Fruit fly (Drosophila melanogaster) whole organism, embryonic: Measurements from ENCODE around the gene RpL23A.
A peak's percentile ranks its signal among the peaks of the same experiment; 100 is the strongest.

Experiments
- Bteb2 ChIP-seq: fragments of 200-800 bp; sonication (Bioruptor generic); optimal IDR thresholded peaks from 2 replicates; lab custom pipeline; 2016; ENCODE audit warnings: missing biosample characterization, missing genetic modification characterization
- CG10462 ChIP-seq: fragments of 200-800 bp; sonication (Bioruptor generic); optimal IDR thresholded peaks from 2 replicates; lab custom pipeline; 2016; ENCODE audit warnings: missing biosample characterization, missing genetic modification characterization
- CG12942 ChIP-seq: fragments of 200-800 bp; sonication (Bioruptor generic); optimal IDR thresholded peaks from 3 replicates; lab custom pipeline; 2016; ENCODE audit warnings: missing biosample characterization, missing genetic modification characterization
- CG1603 ChIP-seq: fragments of 200-800 bp; sonication (Bioruptor generic); optimal IDR thresholded peaks from 2 replicates; lab custom pipeline; 2019; ENCODE audit warnings: missing biosample characterization, mild to moderate bottlenecking, missing genetic modification characterization, moderate library complexity
- CG1647 ChIP-seq: fragments of 200-800 bp; sonication (Bioruptor generic); optimal IDR thresholded peaks from 3 replicates; lab custom pipeline; 2016; ENCODE audit warnings: missing biosample characterization, missing genetic modification characterization
- CG16815 ChIP-seq: fragments of 200-800 bp; sonication (Bioruptor generic); optimal IDR thresholded peaks from 3 replicates; lab custom pipeline; 2017; ENCODE audit warnings: missing biosample characterization, mild to moderate bottlenecking, missing genetic modification characterization
- CG17186 ChIP-seq: fragments of 200-800 bp; sonication (Bioruptor generic); optimal IDR thresholded peaks from 3 replicates; lab custom pipeline; 2017; ENCODE audit warnings: missing biosample characterization, missing genetic modification reagents, missing genetic modification characterization
- CG1792 ChIP-seq: fragments of 200-800 bp; sonication (Bioruptor generic); optimal IDR thresholded peaks from 2 replicates; lab custom pipeline; 2016; ENCODE audit warnings: missing biosample characterization, missing genetic modification characterization
- CG2120 ChIP-seq: fragments of 200-800 bp; sonication (Bioruptor generic); optimal IDR thresholded peaks from 3 replicates; lab custom pipeline; 2016; ENCODE audit warnings: missing biosample characterization, missing genetic modification characterization
- CG2875 ChIP-seq: fragments of 200-800 bp; sonication (Bioruptor generic); optimal IDR thresholded peaks from 2 replicates; lab custom pipeline; 2017; ENCODE audit warnings: missing biosample characterization, mild to moderate bottlenecking, missing genetic modification characterization, missing genetic modification reagents
- CG32767 ChIP-seq: fragments of 200-800 bp; sonication (Bioruptor generic); IDR thresholded peaks from 2 replicates; pipeline ENCODE4 v1.3.6; 2022; ENCODE audit warnings: missing biosample characterization, missing genetic modification characterization
- CG7372 ChIP-seq: fragments of 200-800 bp; sonication (Bioruptor generic); IDR thresholded peaks from 2 replicates; pipeline ENCODE4 v1.3.6; 2022; ENCODE audit warnings: missing biosample characterization, missing genetic modification characterization
- CG7786 ChIP-seq: fragments of 200-800 bp; sonication (Bioruptor generic); optimal IDR thresholded peaks from 2 replicates; lab custom pipeline; 2016; ENCODE audit warnings: missing biosample characterization, missing genetic modification characterization
- CG8089 ChIP-seq: fragments of 200-800 bp; sonication (Bioruptor generic); optimal IDR thresholded peaks from 3 replicates; lab custom pipeline; 2016; ENCODE audit warnings: missing biosample characterization, missing genetic modification characterization
- CG8290 ChIP-seq, 3 experiments: fragments of 200-800 bp; sonication (Bioruptor generic); optimal IDR thresholded peaks; 2 replicates each; lab custom pipeline; 2016 to 2019; ENCODE audit warnings: missing biosample characterization in 3 of 3, missing genetic modification characterization in 3 of 3, mild to moderate bottlenecking in 2 of 3, moderate library complexity in 1 of 3
- CG8944 ChIP-seq: fragments of 200-800 bp; sonication (Bioruptor generic); optimal IDR thresholded peaks from 3 replicates; lab custom pipeline; 2016; ENCODE audit warnings: missing biosample characterization, missing genetic modification characterization
- CG9609 ChIP-seq: fragments of 200-800 bp; sonication (Bioruptor generic); optimal IDR thresholded peaks from 3 replicates; lab custom pipeline; 2016; ENCODE audit warnings: missing biosample characterization, missing genetic modification characterization
- CG9797 ChIP-seq: fragments of 200-800 bp; sonication (Bioruptor generic); optimal IDR thresholded peaks from 3 replicates; lab custom pipeline; 2018; ENCODE audit warnings: missing biosample characterization, mild to moderate bottlenecking, missing genetic modification characterization
- CG9817 ChIP-seq: fragments of 200-800 bp; sonication (Bioruptor generic); optimal IDR thresholded peaks from 2 replicates; lab custom pipeline; 2018; ENCODE audit warnings: missing biosample characterization, mild to moderate bottlenecking, missing genetic modification characterization, moderate library complexity
- CG9932 ChIP-seq: fragments of 200-800 bp; sonication (Bioruptor generic); IDR thresholded peaks from 2 replicates; pipeline ENCODE4 v1.3.6; 2022; ENCODE audit warnings: missing biosample characterization, missing genetic modification characterization
- CHES-1-like ChIP-seq: fragments of 200-800 bp; sonication (Bioruptor generic); optimal IDR thresholded peaks from 2 replicates; lab custom pipeline; 2016; ENCODE audit warnings: missing biosample characterization, missing genetic modification characterization
- CoRest ChIP-seq: fragments of 200-800 bp; sonication (Bioruptor generic); optimal IDR thresholded peaks from 3 replicates; lab custom pipeline; 2018; ENCODE audit warnings: missing biosample characterization, mild to moderate bottlenecking, missing genetic modification characterization, moderate library complexity
- Dbx ChIP-seq: fragments of 200-800 bp; sonication (Bioruptor generic); IDR thresholded peaks from 3 replicates; pipeline ENCODE4 v1.3.6; 2022; ENCODE audit warnings: missing biosample characterization, missing genetic modification characterization
- Dip3 ChIP-seq: fragments of 200-800 bp; sonication (Bioruptor generic); optimal IDR thresholded peaks from 3 replicates; lab custom pipeline; 2016; ENCODE audit warnings: missing biosample characterization, missing genetic modification characterization
- Doc3 ChIP-seq: fragments of 200-800 bp; sonication (Bioruptor generic); IDR thresholded peaks from 3 replicates; pipeline ENCODE4 v1.3.6; 2022; ENCODE audit warnings: missing biosample characterization, missing genetic modification characterization; ENCODE audit not compliant: partially characterized antibody
- Dp ChIP-seq: fragments of 200-800 bp; sonication (Bioruptor generic); optimal IDR thresholded peaks from 2 replicates; lab custom pipeline; 2018; ENCODE audit warnings: missing biosample characterization, mild to moderate bottlenecking, missing genetic modification characterization, moderate library complexity
- Dref ChIP-seq: fragments of 200-800 bp; sonication (Bioruptor generic); IDR thresholded peaks from 2 replicates; pipeline ENCODE4 v1.3.6; 2022; ENCODE audit warnings: missing biosample characterization, missing genetic modification characterization
- E2f2 ChIP-seq: fragments of 200-800 bp; sonication (Bioruptor generic); IDR thresholded peaks from 2 replicates; pipeline ENCODE4 v1.3.6; 2022; ENCODE audit warnings: missing biosample characterization, missing genetic modification characterization
- Ets65A ChIP-seq: fragments of 200-800 bp; sonication (Bioruptor generic); peaks from one replicate; lab custom pipeline; 2016; ENCODE audit warnings: missing biosample characterization, missing genetic modification characterization
- Hr3 ChIP-seq: fragments of 200-800 bp; sonication (Bioruptor generic); optimal IDR thresholded peaks from 3 replicates; lab custom pipeline; 2016; ENCODE audit warnings: missing biosample characterization, missing genetic modification characterization
- Hr51 ChIP-seq, 2 experiments: fragments of 200-800 bp; sonication (Bioruptor generic); optimal IDR thresholded peaks; 2 replicates in 1 of 2; 3 replicates in 1 of 2; lab custom pipeline; 2016 to 2018; ENCODE audit warnings: missing biosample characterization in 2 of 2, missing genetic modification characterization in 2 of 2, mild to moderate bottlenecking in 1 of 2, moderate library complexity in 1 of 2
- MBD-R2 ChIP-seq: fragments of 200-800 bp; sonication (Bioruptor generic); IDR thresholded peaks from 2 replicates; pipeline ENCODE4 v1.3.6; 2022; ENCODE audit warnings: missing biosample characterization, missing genetic modification characterization
- Meics ChIP-seq: fragments of 200-800 bp; sonication (Bioruptor generic); optimal IDR thresholded peaks from 2 replicates; lab custom pipeline; 2017; ENCODE audit warnings: missing biosample characterization, mild to moderate bottlenecking, missing genetic modification characterization
- Myb ChIP-seq: fragments of 200-800 bp; sonication (Bioruptor generic); optimal IDR thresholded peaks from 2 replicates; lab custom pipeline; 2016; ENCODE audit warnings: missing biosample characterization, missing genetic modification characterization
- Ptx1 ChIP-seq: fragments of 200-800 bp; sonication (Bioruptor generic); IDR thresholded peaks from 2 replicates; pipeline ENCODE4 v1.3.6; 2022; ENCODE audit warnings: missing biosample characterization, missing genetic modification characterization
- Side ChIP-seq: fragments of 200-800 bp; sonication (Bioruptor generic); optimal IDR thresholded peaks from 2 replicates; lab custom pipeline; 2016; ENCODE audit warnings: missing biosample characterization, missing genetic modification characterization
- Xrp1 ChIP-seq: fragments of 200-800 bp; sonication (Bioruptor generic); IDR thresholded peaks from 2 replicates; pipeline ENCODE4 v1.3.6; 2022; ENCODE audit warnings: missing biosample characterization, missing genetic modification characterization
- chinmo ChIP-seq: fragments of 200-800 bp; sonication (Bioruptor generic); IDR thresholded peaks from 4 replicates; pipeline ENCODE4 v1.3.6; 2022; ENCODE audit warnings: missing biosample characterization, missing genetic modification characterization; ENCODE audit not compliant: partially characterized antibody
- gcm2 ChIP-seq: fragments of 200-800 bp; sonication (Bioruptor generic); optimal IDR thresholded peaks from 2 replicates; lab custom pipeline; 2016; ENCODE audit warnings: missing biosample characterization, missing genetic modification characterization
- her ChIP-seq: fragments of 200-800 bp; sonication (Bioruptor generic); optimal IDR thresholded peaks from 2 replicates; lab custom pipeline; 2016; ENCODE audit warnings: missing biosample characterization, missing genetic modification characterization
- lilli ChIP-seq: fragments of 200-800 bp; sonication (Bioruptor generic); optimal IDR thresholded peaks from 3 replicates; lab custom pipeline; 2016; ENCODE audit warnings: missing biosample characterization, missing genetic modification characterization
- lov ChIP-seq, 2 experiments: fragments of 200-800 bp in 1 of 2; fragments of >200 bp in 1 of 2; sonication (Bioruptor generic) in 1 of 2; IDR thresholded peaks in 1 of 2; optimal IDR thresholded peaks in 1 of 2; 2 replicates in 1 of 2; 3 replicates in 1 of 2; pipeline versions ENCODE4 v1.3.6 to Lab custom; 2017 to 2022; ENCODE audit warnings: missing biosample characterization in 1 of 2, missing genetic modification characterization in 1 of 2
- mam ChIP-seq: fragments of 200-800 bp; sonication (Bioruptor generic); optimal IDR thresholded peaks from 3 replicates; lab custom pipeline; 2016; ENCODE audit warnings: missing biosample characterization, missing genetic modification characterization
- mirr ChIP-seq: fragments of 200-800 bp; sonication (Bioruptor generic); optimal IDR thresholded peaks from 3 replicates; lab custom pipeline; 2018; ENCODE audit warnings: missing biosample characterization, mild to moderate bottlenecking, missing genetic modification characterization
- row ChIP-seq: fragments of 200-800 bp; sonication (Bioruptor generic); IDR thresholded peaks from 3 replicates; pipeline ENCODE4 v1.3.6; 2022; ENCODE audit warnings: missing biosample characterization, missing genetic modification characterization
- schlank ChIP-seq: fragments of 200-800 bp; sonication (Bioruptor generic); optimal IDR thresholded peaks from 2 replicates; lab custom pipeline; 2018; ENCODE audit warnings: missing biosample characterization, mild to moderate bottlenecking, missing genetic modification characterization
- stwl ChIP-seq: fragments of 200-800 bp; sonication (Bioruptor generic); optimal IDR thresholded peaks from 3 replicates; lab custom pipeline; 2018; ENCODE audit warnings: missing biosample characterization, mild to moderate bottlenecking, missing genetic modification characterization, moderate library complexity
- tup ChIP-seq: fragments of 200-800 bp; sonication (Bioruptor generic); optimal IDR thresholded peaks from 2 replicates; lab custom pipeline; 2016; ENCODE audit warnings: missing biosample characterization, mild to moderate bottlenecking, missing genetic modification characterization, moderate library complexity
- vvl ChIP-seq: fragments of 200-800 bp; sonication (Bioruptor generic); IDR thresholded peaks from 2 replicates; pipeline ENCODE4 v1.3.6; 2022; ENCODE audit warnings: missing biosample characterization, missing genetic modification characterization

RpL23A gene

dm6 chr3L:1647276-1647919 lies 21.1 kb downstream of the RpL23A start, which contains the start of the genes CG17249 and Bro (continued):
- TF ChIP-seq CG2120 (GFP tag; lab: Kevin White, UChicago) (peak; percentile 72), Xrp1 (GFP tag; lab: Robert Waterston, UW) (no peak), Myb (GFP tag; lab: Kevin White, UChicago) (peak; percentile 96), stwl (peak; percentile 42), Side (peak; percentile 24), E2f2 (GFP tag; lab: Robert Waterston, UW) (peak; percentile 97), CG7786 (GFP tag; lab: Kevin White, UChicago) (peak; percentile 59), CG7372 (no peak), Dref (GFP tag; lab: Robert Waterston, UW) (peak; percentile 40; the same call in 1 of the 2 replicates), CG9817 (tag; lab: Kevin White, UChicago) (peak; percentile 16), Bteb2 (GFP tag; lab: Kevin White, UChicago) (peak; percentile 24), row (GFP tag; lab: Robert Waterston, UW) (peak; percentile 53; the same call in 2 of the 3 replicates), CG9797 (GFP tag; lab: Kevin White, UChicago) (peak; percentile 62), Ets65A (GFP tag; lab: Kevin White, UChicago) (peak; percentile 74), lilli (GFP tag; lab: Kevin White, UChicago) (peak; percentile 72), Dip3 (peak; percentile 45), gcm2 (GFP tag; lab: Kevin White, UChicago) (peak; percentile 12), vvl (GFP tag; lab: Robert Waterston, UW) (peak; percentile 72), CG2875 (no peak), Dp (GFP tag; lab: Kevin White, UChicago) (peak; percentile 98), MBD-R2 (GFP tag; lab: Robert Waterston, UW) (peak; percentile 97), Hr51 (GFP tag; optimal IDR thresholded peaks at IDR 0.05; lab: Kevin White, UChicago) (peak in 1 of 2 experiments; percentile 57), her (GFP tag; lab: Kevin White, UChicago) (peak; percentile 50), schlank (tag; lab: Kevin White, UChicago) (no peak), CG8089 (GFP tag; lab: Kevin White, UChicago) (peak; percentile 28), CG9609 (GFP tag; lab: Kevin White, UChicago) (peak; percentile 50), Hr3 (GFP tag; lab: Kevin White, UChicago) (peak; percentile 21), CG8290 (GFP tag; optimal IDR thresholded peaks at IDR 0.05; lab: Kevin White, UChicago) (no peak), CG8290 (tag; optimal IDR thresholded peaks at IDR 0.05; lab: Kevin White, UChicago) (peak in 1 of 2 experiments; percentile 84), lov (optimal IDR thresholded peaks at IDR 0.05; lab: Kevin White, UChicago) (no peak), lov (GFP tag; IDR thresholded peaks at IDR 0.05; lab: Robert Waterston, UW) (peak; percentile 61; the same call in 2 of the 3 replicates), CG32767 (GFP tag; lab: Robert Waterston, UW) (0 out of 2 replicates have a peak, but pooled peaks have one; percentile 11), CG1792 (peak; percentile 5), mirr (GFP tag; lab: Kevin White, UChicago) (no peak), CHES-1-like (peak; percentile 55), tup (GFP tag; lab: Kevin White, UChicago) (peak; percentile 14), Dbx (GFP tag; lab: Robert Waterston, UW) (0 out of 3 replicates have a peak, but pooled peaks have one; percentile 39), CG1603 (tag; lab: Kevin White, UChicago) (peak; percentile 85), Ptx1 (0 out of 2 replicates have a peak, but pooled peaks have one; percentile 27), chinmo (peak; percentile 53; the same call in 1 of the 4 replicates), CoRest (tag; lab: Kevin White, UChicago) (peak; percentile 32), CG12942 (peak; percentile 9), Doc3 (GFP tag; lab: Robert Waterston, UW) (0 out of 3 replicates have a peak, but pooled peaks have one; percentile 21), CG9932 (peak; percentile 68), CG8944 (GFP tag; lab: Kevin White, UChicago) (peak; percentile 9), Meics (peak; percentile 87), CG17186 (GFP tag; lab: Kevin White, UChicago) (peak; percentile 49), CG1647 (peak; percentile 15), mam (peak; percentile 21), CG10462 (GFP tag; lab: Kevin White, UChicago) (peak; percentile 28), CG16815 (no peak)
